Fruit fly (Drosophila melanogaster) whole organism, prepupa: ENCODE data around the gene CG6569.

Source experiments
- Blimp-1 ChIP-seq: fragments of 200-800 bp; sonication (Bioruptor generic); optimal IDR thresholded peaks from 3 replicates; lab custom pipeline; 2017; ENCODE audit warnings: missing biosample characterization, missing genetic modification characterization, mild to moderate bottlenecking, moderate library complexity, missing genetic modification reagents
- CG10669 ChIP-seq: fragments of 200-800 bp; sonication (Bioruptor generic); optimal IDR thresholded peaks from 3 replicates; lab custom pipeline; 2018; ENCODE audit warnings: missing biosample characterization, mild to moderate bottlenecking, missing genetic modification characterization, moderate library complexity
- CG11294 ChIP-seq: fragments of 200-800 bp; sonication (Bioruptor generic); IDR thresholded peaks from 2 replicates; pipeline ENCODE4 v1.3.6; 2022; ENCODE audit warnings: missing biosample characterization, missing genetic modification characterization
- CG11762 ChIP-seq: fragments of 200-800 bp; sonication (Bioruptor generic); optimal IDR thresholded peaks from 3 replicates; lab custom pipeline; 2016; ENCODE audit warnings: missing biosample characterization, missing genetic modification characterization; ENCODE audit not compliant: insufficient read depth
- CG11902 ChIP-seq: fragments of 200-800 bp; sonication (Bioruptor generic); optimal IDR thresholded peaks from 3 replicates; lab custom pipeline; 2016; ENCODE audit warnings: missing biosample characterization, missing genetic modification characterization
- CG1621 ChIP-seq: fragments of 200-800 bp; sonication (Bioruptor generic); optimal IDR thresholded peaks from 3 replicates; lab custom pipeline; 2018; ENCODE audit warnings: missing biosample characterization, mild to moderate bottlenecking, missing genetic modification characterization
- CG3032 ChIP-seq: fragments of 200-800 bp; optimal IDR thresholded peaks from 2 replicates; lab custom pipeline; 2019; ENCODE audit warnings: missing biosample characterization, mild to moderate bottlenecking, missing genetic modification characterization, moderate library complexity
- CG31627 ChIP-seq: fragments of 200-800 bp; sonication (Bioruptor generic); optimal IDR thresholded peaks from 3 replicates; lab custom pipeline; 2016; ENCODE audit warnings: missing biosample characterization, missing genetic modification characterization
- CG32006 ChIP-seq: fragments of 200-800 bp; sonication (Bioruptor generic); optimal IDR thresholded peaks from 3 replicates; lab custom pipeline; 2017; ENCODE audit warnings: missing biosample characterization, mild to moderate bottlenecking, missing genetic modification characterization
- CG34406 ChIP-seq: fragments of 200-800 bp; sonication (Bioruptor generic); optimal IDR thresholded peaks from 3 replicates; lab custom pipeline; 2016; ENCODE audit warnings: missing biosample characterization, missing genetic modification characterization
- CG3919 ChIP-seq: fragments of 200-800 bp; sonication (Bioruptor generic); optimal IDR thresholded peaks from 3 replicates; lab custom pipeline; 2016; ENCODE audit warnings: missing biosample characterization, missing genetic modification characterization
- CG6163 ChIP-seq: fragments of 200-800 bp; sonication (Bioruptor generic); IDR thresholded peaks from 3 replicates; pipeline ENCODE4 v1.3.6; 2022; ENCODE audit warnings: missing biosample characterization, missing genetic modification characterization
- CG6276 ChIP-seq: fragments of 200-800 bp; sonication (Bioruptor generic); optimal IDR thresholded peaks from 2 replicates; lab custom pipeline; 2017; ENCODE audit warnings: missing biosample characterization, mild to moderate bottlenecking, missing genetic modification characterization
- CG6808 ChIP-seq: fragments of 200-800 bp; sonication (Bioruptor generic); optimal IDR thresholded peaks from 3 replicates; lab custom pipeline; 2017; ENCODE audit warnings: missing biosample characterization, missing genetic modification characterization, mild to moderate bottlenecking, moderate library complexity, missing genetic modification reagents
- CG6854 ChIP-seq: fragments of 200-800 bp; sonication (Bioruptor generic); optimal IDR thresholded peaks from 2 replicates; lab custom pipeline; 2017; ENCODE audit warnings: missing biosample characterization, mild to moderate bottlenecking, missing genetic modification characterization
- CG7368 ChIP-seq: fragments of 200-800 bp; sonication (Bioruptor generic); optimal IDR thresholded peaks from 3 replicates; lab custom pipeline; 2016; ENCODE audit warnings: missing biosample characterization, missing genetic modification characterization
- CG8119 ChIP-seq: fragments of 200-800 bp; sonication (Bioruptor generic); IDR thresholded peaks from 3 replicates; pipeline ENCODE4 v1.3.6; 2022; ENCODE audit warnings: missing biosample characterization, missing genetic modification characterization
- CG8319 ChIP-seq: fragments of 200-800 bp; sonication (Bioruptor generic); optimal IDR thresholded peaks from 3 replicates; lab custom pipeline; 2016; ENCODE audit warnings: missing biosample characterization, missing genetic modification characterization
- CG8632 ChIP-seq: fragments of 200-800 bp; sonication (Bioruptor generic); optimal IDR thresholded peaks from 3 replicates; lab custom pipeline; 2016; ENCODE audit warnings: missing biosample characterization, missing genetic modification characterization
- Eip75B ChIP-seq: fragments of 200-800 bp; sonication (Bioruptor generic); optimal IDR thresholded peaks from 3 replicates; lab custom pipeline; 2016; ENCODE audit warnings: missing biosample characterization, missing genetic modification characterization
- Eip78C ChIP-seq: fragments of 200-800 bp; sonication (Bioruptor generic); peaks from one replicate; lab custom pipeline; 2016; ENCODE audit warnings: missing biosample characterization, missing genetic modification characterization
- Ets21C ChIP-seq: fragments of 200-800 bp; sonication (Bioruptor generic); optimal IDR thresholded peaks from 3 replicates; lab custom pipeline; 2016; ENCODE audit warnings: missing biosample characterization, missing genetic modification characterization
- Ets96B ChIP-seq: fragments of 200-800 bp; optimal IDR thresholded peaks from 2 replicates; lab custom pipeline; 2019; ENCODE audit warnings: missing biosample characterization, mild to moderate bottlenecking, missing genetic modification characterization, moderate library complexity
- Gug ChIP-seq: fragments of 200-800 bp; sonication (Bioruptor generic); IDR thresholded peaks from 2 replicates; pipeline ENCODE4 v1.3.6; 2022; ENCODE audit warnings: missing biosample characterization, missing genetic modification characterization
- Hr38 ChIP-seq: sonication (Bioruptor generic); optimal IDR thresholded peaks from 2 replicates; lab custom pipeline; 2016; ENCODE audit warnings: missing biosample characterization, missing genetic modification characterization
- Hr39 ChIP-seq: fragments of 200-800 bp; sonication (Bioruptor generic); optimal IDR thresholded peaks from 2 replicates; lab custom pipeline; 2016; ENCODE audit warnings: missing biosample characterization, missing genetic modification characterization
- Hr4 ChIP-seq: fragments of 200-800 bp; sonication (Bioruptor generic); optimal IDR thresholded peaks from 3 replicates; lab custom pipeline; 2016; ENCODE audit warnings: missing biosample characterization, missing genetic modification characterization
- Lpt ChIP-seq: fragments of 200-800 bp; sonication (Bioruptor generic); optimal IDR thresholded peaks from 3 replicates; lab custom pipeline; 2016; ENCODE audit warnings: missing biosample characterization, missing genetic modification characterization
- Met ChIP-seq: fragments of 200-800 bp; sonication (Bioruptor generic); optimal IDR thresholded peaks from 3 replicates; lab custom pipeline; 2016; ENCODE audit warnings: missing biosample characterization, missing genetic modification characterization
- Smox ChIP-seq: fragments of 200-800 bp; sonication (Bioruptor generic); optimal IDR thresholded peaks from 3 replicates; lab custom pipeline; 2016; ENCODE audit warnings: missing biosample characterization, missing genetic modification characterization
- Sox102F ChIP-seq: fragments of 200-800 bp; sonication (Bioruptor generic); optimal IDR thresholded peaks from 2 replicates; lab custom pipeline; 2016; ENCODE audit warnings: missing biosample characterization, mild to moderate bottlenecking, missing genetic modification characterization
- Sox14 ChIP-seq: fragments of 200-800 bp; sonication (Bioruptor generic); optimal IDR thresholded peaks from 3 replicates; lab custom pipeline; 2016; ENCODE audit warnings: missing biosample characterization, missing genetic modification characterization
- Sox15 ChIP-seq: fragments of 200-800 bp; sonication (Bioruptor generic); optimal IDR thresholded peaks from 3 replicates; lab custom pipeline; 2016; ENCODE audit warnings: missing biosample characterization, missing genetic modification characterization
- achi ChIP-seq: fragments of 200-800 bp; sonication (Bioruptor generic); optimal IDR thresholded peaks from 3 replicates; lab custom pipeline; 2016; ENCODE audit warnings: missing biosample characterization, missing genetic modification characterization
- cyc ChIP-seq: fragments of 200-800 bp; sonication (Bioruptor generic); optimal IDR thresholded peaks from 3 replicates; lab custom pipeline; 2016; ENCODE audit warnings: missing biosample characterization, missing genetic modification characterization
- dsx ChIP-seq: fragments of 200-800 bp; optimal IDR thresholded peaks from 3 replicates; lab custom pipeline; 2019; ENCODE audit warnings: missing biosample characterization, mild to moderate bottlenecking, missing genetic modification characterization, moderate library complexity; ENCODE audit not compliant: poor library complexity, severe bottlenecking
- eg ChIP-seq: fragments of 200-800 bp; sonication (Bioruptor generic); IDR thresholded peaks from 3 replicates; pipeline ENCODE4 v1.3.6; 2022; ENCODE audit warnings: missing biosample characterization, missing genetic modification characterization
- esn ChIP-seq: fragments of 200-800 bp; sonication (Bioruptor generic); optimal IDR thresholded peaks from 2 replicates; lab custom pipeline; 2016; ENCODE audit warnings: missing biosample characterization, mild to moderate bottlenecking, missing genetic modification characterization, moderate library complexity
- fd59A ChIP-seq: fragments of 200-800 bp; sonication (Bioruptor generic); optimal IDR thresholded peaks from 2 replicates; lab custom pipeline; 2017; ENCODE audit warnings: missing biosample characterization, mild to moderate bottlenecking, missing genetic modification characterization, missing genetic modification reagents
- fd85E ChIP-seq: fragments of 200-800 bp; sonication (Bioruptor generic); optimal IDR thresholded peaks from 3 replicates; lab custom pipeline; 2016; ENCODE audit warnings: missing biosample characterization, missing genetic modification characterization
- fkh ChIP-seq: fragments of 200-800 bp; sonication (Bioruptor generic); optimal IDR thresholded peaks from 3 replicates; lab custom pipeline; 2017; ENCODE audit warnings: missing biosample characterization, mild to moderate bottlenecking, missing genetic modification characterization, moderate library complexity
- lz ChIP-seq: fragments of 200-800 bp; sonication (Bioruptor generic); optimal IDR thresholded peaks from 3 replicates; lab custom pipeline; 2016; ENCODE audit warnings: missing biosample characterization, missing genetic modification characterization
- net ChIP-seq: fragments of 200-800 bp; sonication (Bioruptor generic); optimal IDR thresholded peaks from 3 replicates; lab custom pipeline; 2016; ENCODE audit warnings: missing biosample characterization, missing genetic modification characterization
- pdm3 ChIP-seq: fragments of 200-800 bp; sonication (Bioruptor generic); optimal IDR thresholded peaks from 3 replicates; lab custom pipeline; 2016; ENCODE audit warnings: missing biosample characterization, missing genetic modification characterization
- salr ChIP-seq, 2 experiments: fragments of 200-800 bp; sonication (Bioruptor generic); optimal IDR thresholded peaks; 3 replicates each; lab custom pipeline; 2016 to 2018; ENCODE audit warnings: missing biosample characterization in 2 of 2, missing genetic modification characterization in 2 of 2, mild to moderate bottlenecking in 1 of 2
- svp ChIP-seq: fragments of 200-800 bp; sonication (Bioruptor generic); peaks from one replicate; lab custom pipeline; 2016; ENCODE audit warnings: missing biosample characterization, missing genetic modification characterization
- vri ChIP-seq: fragments of 200-800 bp; sonication (Bioruptor generic); optimal IDR thresholded peaks from 3 replicates; lab custom pipeline; 2016; ENCODE audit warnings: missing biosample characterization, mild to moderate bottlenecking, missing genetic modification characterization

The CG6569 gene

DNA sequence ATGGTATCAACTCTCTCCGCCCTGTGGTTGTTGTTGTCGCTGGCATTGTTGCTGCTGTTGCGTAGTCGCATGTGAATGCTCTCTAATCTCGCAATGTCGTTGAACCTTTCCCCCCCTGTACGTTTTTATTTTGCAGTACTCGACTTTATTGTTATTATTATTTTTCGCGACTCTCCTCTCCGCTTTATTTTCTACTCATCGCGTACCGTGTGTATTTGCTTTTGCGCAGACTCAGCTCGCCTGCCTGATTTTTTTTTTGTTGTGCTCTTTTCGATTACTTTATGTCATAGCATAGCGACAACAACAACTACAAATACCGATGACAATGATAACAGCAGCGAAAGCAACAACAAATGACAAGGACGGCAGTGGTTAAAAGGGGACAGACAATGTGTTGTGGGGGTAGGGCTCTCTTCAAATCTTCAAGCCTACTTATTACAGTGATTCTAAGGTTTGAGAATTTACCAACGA, 38.2 kb downstream of the CG6569 start (continued):
- peak; percentile 59 for TF ChIP-seq Ets96B (tag; lab: Kevin White, UChicago)
- TF ChIP-seq fkh (GFP tag; lab: Kevin White, UChicago), result peak; percentile 28
- TF ChIP-seq CG10669 (GFP tag; lab: Kevin White, UChicago), result peak; percentile 62
- no peak for TF ChIP-seq Ets21C (GFP tag; lab: Kevin White, UChicago)
- peak; percentile 83 for TF ChIP-seq Eip78C (GFP tag; lab: Kevin White, UChicago)
- peak; percentile 6 for TF ChIP-seq lz (GFP tag; lab: Kevin White, UChicago)
- TF ChIP-seq CG3032 (tag; lab: Kevin White, UChicago), result peak; percentile 53
- no peak for TF ChIP-seq CG34406
- TF ChIP-seq Sox14 (GFP tag; lab: Kevin White, UChicago), result peak; percentile 28
- TF ChIP-seq CG6163, result no peak; the same call in none of the 3 replicates
- no peak for TF ChIP-seq Blimp-1
- no peak for TF ChIP-seq Gug (GFP tag; lab: Robert Waterston, UW)
- no peak for TF ChIP-seq CG11762 (GFP tag; lab: Kevin White, UChicago)
- TF ChIP-seq CG32006 (GFP tag; lab: Kevin White, UChicago), result no peak
- TF ChIP-seq achi (GFP tag; lab: Kevin White, UChicago), result peak; percentile 25
- no peak for TF ChIP-seq CG11902 (GFP tag; lab: Kevin White, UChicago)
- TF ChIP-seq Lpt (GFP tag; lab: Kevin White, UChicago), result no peak
- peak; percentile 34 for TF ChIP-seq pdm3 (GFP tag; lab: Kevin White, UChicago)
- TF ChIP-seq CG3919 (GFP tag; lab: Kevin White, UChicago), result no peak
- no peak for TF ChIP-seq CG8632 (GFP tag; lab: Kevin White, UChicago)
- TF ChIP-seq Hr38 (GFP tag; lab: Kevin White, UChicago), result no peak
- TF ChIP-seq Sox102F, result peak; percentile 31
- TF ChIP-seq dsx (GFP tag; lab: Kevin White, UChicago), result peak; percentile 38
- TF ChIP-seq CG6854 (GFP tag; lab: Kevin White, UChicago), result peak; percentile 26
- TF ChIP-seq Met (GFP tag; lab: Kevin White, UChicago), result peak; percentile 39
- no peak for TF ChIP-seq CG6276 (GFP tag; lab: Kevin White, UChicago)
- no peak for TF ChIP-seq CG8319
- TF ChIP-seq CG8119 (GFP tag; lab: Robert Waterston, UW), result no peak
- peak; percentile 29 for TF ChIP-seq Hr39 (GFP tag; lab: Kevin White, UChicago)
- TF ChIP-seq CG1621 (tag; lab: Kevin White, UChicago), result peak; percentile 31
- TF ChIP-seq svp (GFP tag; lab: Kevin White, UChicago), result peak; percentile 93
- TF ChIP-seq net (GFP tag; lab: Kevin White, UChicago), result no peak

DNA sequence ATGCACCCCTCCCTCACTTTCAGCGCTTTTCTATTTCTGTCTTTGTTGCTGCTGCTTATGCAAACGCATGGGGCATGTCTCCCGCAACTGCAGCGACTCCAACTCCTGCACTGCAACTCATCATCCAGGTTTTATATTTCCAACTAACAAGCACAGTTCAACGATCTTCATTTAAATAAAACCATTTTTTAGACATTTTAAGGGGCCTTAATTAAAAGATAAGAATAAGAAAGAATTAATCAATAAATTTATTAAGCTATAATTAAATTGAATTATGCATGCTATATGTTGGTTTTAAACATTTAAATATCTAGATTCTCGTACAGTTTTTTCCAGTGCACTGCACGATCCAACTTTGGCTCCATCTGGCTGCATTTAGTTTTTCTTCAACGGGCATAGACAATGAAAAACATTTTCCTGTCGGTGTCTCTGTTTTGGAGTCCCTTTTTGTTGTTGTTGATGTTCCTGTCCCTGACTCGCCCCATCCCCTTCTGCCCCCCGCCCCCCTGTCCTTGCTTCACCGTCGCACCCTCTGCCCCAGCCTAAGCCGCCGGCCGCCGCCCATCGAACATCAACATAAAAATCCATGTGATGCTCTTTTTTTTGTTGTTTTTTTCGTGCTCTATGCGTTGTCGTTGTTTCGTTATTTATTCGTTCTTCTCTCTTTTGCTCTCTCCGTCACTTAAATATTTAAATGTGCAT, 38.8 kb downstream of the CG6569 start:
- TF ChIP-seq CG7368 (GFP tag; lab: Kevin White, UChicago) (peak; percentile 58), CG8119 (GFP tag; lab: Robert Waterston, UW) (peak; percentile 92), eg (GFP tag; lab: Robert Waterston, UW) (peak; percentile 76), CG6854 (GFP tag; lab: Kevin White, UChicago) (no peak), Hr4 (GFP tag; lab: Kevin White, UChicago) (peak; percentile 89), pdm3 (GFP tag; lab: Kevin White, UChicago) (peak; percentile 67), salr (GFP tag; optimal IDR thresholded peaks at IDR 0.05; lab: Kevin White, UChicago) (peak; percentile 22 to 77), fd59A (GFP tag; lab: Kevin White, UChicago) (peak; percentile 69), Hr39 (GFP tag; lab: Kevin White, UChicago) (no peak), fkh (GFP tag; lab: Kevin White, UChicago) (no peak), CG10669 (GFP tag; lab: Kevin White, UChicago) (peak; percentile 65), Smox (GFP tag; lab: Kevin White, UChicago) (no peak), Sox102F (no peak), net (GFP tag; lab: Kevin White, UChicago) (peak; percentile 84), CG1621 (tag; lab: Kevin White, UChicago) (peak; percentile 60), fd85E (GFP tag; lab: Kevin White, UChicago) (no peak), Ets21C (GFP tag; lab: Kevin White, UChicago) (no peak), Sox15 (no peak), CG11762 (GFP tag; lab: Kevin White, UChicago) (peak; percentile 75), CG31627 (GFP tag; lab: Kevin White, UChicago) (no peak), CG6276 (GFP tag; lab: Kevin White, UChicago) (peak; percentile 82), Eip75B (GFP tag; lab: Kevin White, UChicago) (peak; percentile 64), esn (GFP tag; lab: Kevin White, UChicago) (peak; percentile 24), CG6808 (peak; percentile 77), Gug (GFP tag; lab: Robert Waterston, UW) (peak; percentile 80), CG11294 (GFP tag; lab: Robert Waterston, UW) (peak; percentile 54; the same call in 1 of the 2 replicates), cyc (GFP tag; lab: Kevin White, UChicago) (peak; percentile 13), vri (GFP tag; lab: Kevin White, UChicago) (no peak), CG8632 (GFP tag; lab: Kevin White, UChicago) (peak; percentile 40)
